Worm (Caenorhabditis elegans) whole organism, L4/young adult: Measurements from ENCODE around the gene srr-1.

Source experiments
- W03F9.2 ChIP-seq: fragments of 150-350 bp; optimal IDR thresholded peaks from 2 replicates; lab custom pipeline; 2014; ENCODE audit warnings: missing biosample characterization, missing genetic modification characterization
- dao-5 ChIP-seq: sonication (generic microtip); optimal IDR thresholded peaks from 2 replicates; lab custom pipeline; 2016; ENCODE audit warnings: missing genotype, missing genetic modification characterization, moderate library complexity, missing compliant biosample characterization

ce11 chrV:13088485-13088884 lies 35.0 kb upstream of the srr-1 start:
- TF ChIP-seq dao-5 (tag; lab: Kevin White, UChicago) (no peak), W03F9.2 (tag; lab: Kevin White, UChicago) (no peak)
